Worm (Caenorhabditis elegans): ENCODE data around the gene C30A5.16.

Gene C30A5.16

DNA sequence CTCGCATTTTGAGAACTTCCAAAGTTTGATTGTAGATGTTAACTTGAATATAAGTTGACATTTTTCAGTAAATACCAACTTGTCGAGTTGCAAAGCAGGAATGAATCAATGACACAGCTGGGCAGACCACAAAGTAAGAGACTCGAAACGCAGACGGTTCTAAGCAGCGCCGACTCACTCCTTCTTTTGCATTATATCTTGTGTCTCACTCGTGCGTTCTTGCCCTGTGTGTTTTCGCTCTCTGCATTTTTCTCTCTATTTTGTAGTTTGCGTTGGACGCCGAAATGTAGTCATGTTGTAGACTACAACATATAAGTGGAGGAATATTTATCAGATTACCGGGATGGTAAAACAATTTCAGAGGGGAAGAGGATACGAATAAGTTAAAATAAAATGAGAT, 24.8 kb downstream of the C30A5.16 start, which contains the start of gene C02F5.12 (continued):
- TF ChIP-seq lir-3 (tag; optimal IDR thresholded peaks at IDR 0.05): no peak
- no peak for TF ChIP-seq php-3 (GFP tag; IDR thresholded peaks at IDR 0.05)
- no peak for TF ChIP-seq spr-3 (GFP tag; optimal IDR thresholded peaks at IDR 0.05)
- TF ChIP-seq ama-1 (optimal IDR thresholded peaks at IDR 0.05): no peak
- no peak for TF ChIP-seq ceh-20 (GFP tag; IDR thresholded peaks at IDR 0.05)

DNA sequence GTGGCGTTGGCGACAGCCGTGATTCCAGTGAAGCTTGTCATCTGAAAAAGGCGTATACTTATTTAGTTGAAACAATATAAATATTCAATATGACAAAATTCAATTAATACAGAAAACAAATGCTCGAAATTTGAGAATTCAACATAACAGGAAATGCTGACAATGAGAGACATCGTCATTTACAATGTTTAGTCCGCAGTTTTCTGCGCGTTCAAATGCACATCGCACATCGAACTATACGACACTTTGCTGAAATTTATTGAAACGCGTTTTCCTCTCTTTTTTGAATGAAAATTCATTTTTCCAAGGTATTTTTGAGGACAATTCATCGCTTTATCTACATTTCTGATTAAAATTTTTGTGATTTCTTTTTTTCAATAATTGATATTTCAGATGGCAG, 26.0 kb downstream of the C30A5.16 start, which contains the start of the genes pbs-6 and cids-1:
Gene pbs-6 (minus strand): TSS at position 41 of the 400 bp plus-strand sequence.
Gene cids-1 (plus strand): TSS at position 394 of the 400 bp plus-strand sequence.
- TF ChIP-seq unc-62 (GFP tag; optimal IDR thresholded peaks at IDR 0.05 in 1 of 2) (no peak), unc-62 (tag; optimal IDR thresholded peaks at IDR 0.05) (no peak), sdz-12 (GFP tag; optimal IDR thresholded peaks at IDR 0.05) (no peak), fos-1 (tag; optimal IDR thresholded peaks at IDR 0.05) (no peak), mes-2 (tag; optimal IDR thresholded peaks at IDR 0.05; ENCODE audit: poor library complexity, severe bottlenecking) (peak; percentile 36), mxl-3 (GFP tag; optimal IDR thresholded peaks at IDR 0.05) (no peak), dmd-9 (GFP tag; IDR thresholded peaks at IDR 0.05) (no peak), nhr-41 (GFP tag; IDR thresholded peaks at IDR 0.05) (no peak), dve-1 (tag; optimal IDR thresholded peaks at IDR 0.05; ENCODE audit: insufficient read depth) (no peak), F10B5.3 (tag; optimal IDR thresholded peaks at IDR 0.05) (no peak), saeg-2 (GFP tag; IDR thresholded peaks at IDR 0.05) (no peak), ceh-28 (tag; optimal IDR thresholded peaks at IDR 0.05) (no peak), ZK546.5 (tag; optimal IDR thresholded peaks at IDR 0.05) (no peak), mep-1 (tag; optimal IDR thresholded peaks at IDR 0.05) (no peak), daf-12 (tag; optimal IDR thresholded peaks at IDR 0.05) (no peak), lsy-2 (tag; optimal IDR thresholded peaks at IDR 0.05) (peak in 1 of 2 experiments; percentile 59), skn-1 (tag; optimal IDR thresholded peaks at IDR 0.05) (no peak), nhr-77 (tag; optimal IDR thresholded peaks at IDR 0.05) (no peak), Y5F2A.4 (GFP tag; optimal IDR thresholded peaks at IDR 0.05) (no peak), D1046.2 (GFP tag; IDR thresholded peaks at IDR 0.05) (no peak), tag-97 (GFP tag; IDR thresholded peaks at IDR 0.05) (no peak), lir-3 (tag; optimal IDR thresholded peaks at IDR 0.05) (no peak), dpl-1 (GFP tag; optimal IDR thresholded peaks at IDR 0.05) (peak; percentile 26), vab-7 (GFP tag; IDR thresholded peaks at IDR 0.05) (no peak), nhr-6 (tag; optimal IDR thresholded peaks at IDR 0.05) (no peak), lin-38 (GFP tag; IDR thresholded peaks at IDR 0.05) (0 out of 2 replicates have a peak, but pooled peaks have one; percentile 14), lin-39 (tag; optimal IDR thresholded peaks at IDR 0.05) (no peak), T20F7.1 (GFP tag; optimal IDR thresholded peaks at IDR 0.05) (no peak), ZK337.2 (GFP tag; IDR thresholded peaks at IDR 0.05) (no peak), nhr-11 (tag; optimal IDR thresholded peaks at IDR 0.05) (no peak), nhr-237 (tag; optimal IDR thresholded peaks at IDR 0.05) (no peak)

ce11 chrIII:8245591-8245990, 27.6 kb downstream of the C30A5.16 start, which contains the start of gene C02F5.3:
Gene C02F5.3 (plus strand): TSS chrIII:8245891.
- TF ChIP-seq nhr-11 (tag; optimal IDR thresholded peaks at IDR 0.05): no peak
- TF ChIP-seq aly-2 (tag; optimal IDR thresholded peaks at IDR 0.05): no peak
- no peak for TF ChIP-seq spr-1 (tag; optimal IDR thresholded peaks at IDR 0.05)
- TF ChIP-seq nhr-76 (tag; optimal IDR thresholded peaks at IDR 0.05): no peak
- TF ChIP-seq duxl-1 (tag; optimal IDR thresholded peaks at IDR 0.05; ENCODE audit: poor library complexity): no peak
- TF ChIP-seq aha-1 (tag): no peak
- no peak for TF ChIP-seq sdz-12 (GFP tag; optimal IDR thresholded peaks at IDR 0.05)
- no peak for TF ChIP-seq ZK546.5 (tag; optimal IDR thresholded peaks at IDR 0.05)
- TF ChIP-seq fkh-10 (GFP tag; optimal IDR thresholded peaks at IDR 0.05): no peak
- TF ChIP-seq unc-62 (GFP tag; optimal IDR thresholded peaks at IDR 0.05 in 1 of 2): no peak
- no peak for TF ChIP-seq unc-62 (tag; optimal IDR thresholded peaks at IDR 0.05)
- no peak for TF ChIP-seq ceh-82 (tag; optimal IDR thresholded peaks at IDR 0.05)
- TF ChIP-seq skn-1 (tag; optimal IDR thresholded peaks at IDR 0.05): no peak
